Worm (Caenorhabditis elegans) whole organism, young adult: Measurements from ENCODE around the gene tbx-8.

ENCODE experiments used
- B0261.1 ChIP-seq: sonication (generic microtip); optimal IDR thresholded peaks from 2 replicates; lab custom pipeline; 2016; ENCODE audit warnings: mild to moderate bottlenecking, missing genetic modification characterization, moderate library complexity, missing compliant biosample characterization
- D2030.7 ChIP-seq: fragments of 200-800 bp; sonication (Bioruptor generic); IDR thresholded peaks from 2 replicates; pipeline ENCODE4 v1.3.6; 2022; ENCODE audit warnings: missing genetic modification reagents, missing genetic modification characterization, missing compliant biosample characterization
- F57A8.1 ChIP-seq: fragments of 200-800 bp; sonication (Bioruptor generic); optimal IDR thresholded peaks from 2 replicates; lab custom pipeline; 2018; ENCODE audit warnings: mild to moderate bottlenecking, missing genetic modification characterization, moderate library complexity, missing compliant biosample characterization
- K11D2.4 ChIP-seq: fragments of 200-800 bp; sonication (Bioruptor generic); IDR thresholded peaks from 2 replicates; pipeline ENCODE4 v1.3.6; 2022; ENCODE audit warnings: missing genetic modification reagents, missing genetic modification characterization, missing compliant biosample characterization
- Y53G8AR.9 ChIP-seq: fragments of 200-800 bp; sonication (Bioruptor generic); conservative IDR thresholded peaks from 2 replicates; pipeline ENCODE4 v1.3.6; 2022; ENCODE audit warnings: missing genetic modification reagents, missing genetic modification characterization, missing compliant biosample characterization
- ZK185.1 ChIP-seq: sonication (generic microtip); optimal IDR thresholded peaks from 2 replicates; lab custom pipeline; 2016; ENCODE audit warnings: mild to moderate bottlenecking, missing genetic modification characterization, missing compliant biosample characterization; ENCODE audit not compliant: poor library complexity, severe bottlenecking
- ceh-27 ChIP-seq: fragments of 200-800 bp; sonication (Bioruptor generic); optimal IDR thresholded peaks from 2 replicates; lab custom pipeline; 2018; ENCODE audit warnings: mild to moderate bottlenecking, missing genetic modification characterization, moderate library complexity, missing compliant biosample characterization
- ekl-4 ChIP-seq: fragments of 200-800 bp; sonication (Bioruptor generic); IDR thresholded peaks from 2 replicates; pipeline ENCODE4 v1.3.6; 2022; ENCODE audit warnings: missing genetic modification reagents, missing genetic modification characterization, missing compliant biosample characterization
- hmg-1.2 ChIP-seq: fragments of 200-800 bp; sonication (Bioruptor generic); IDR thresholded peaks from 2 replicates; pipeline ENCODE4 v1.3.6; 2022; ENCODE audit warnings: missing genetic modification reagents, missing genetic modification characterization, missing compliant biosample characterization
- let-526 ChIP-seq: fragments of 200-800 bp; sonication (Bioruptor generic); IDR thresholded peaks from 2 replicates; pipeline ENCODE4 v1.3.6; 2022; ENCODE audit warnings: missing genetic modification reagents, missing genetic modification characterization, missing compliant biosample characterization
- pha-4 ChIP-seq: fragments of 150-350 bp; sonication (generic microtip); optimal IDR thresholded peaks from 2 replicates; lab custom pipeline; 2014; ENCODE audit warnings: missing biosample characterization, missing genetic modification reagents, missing genetic modification characterization
- unc-130 ChIP-seq: sonication (generic microtip); optimal IDR thresholded peaks from 2 replicates; lab custom pipeline; 2016; ENCODE audit warnings: missing genetic modification reagents, missing genetic modification characterization, missing compliant biosample characterization

DNA sequence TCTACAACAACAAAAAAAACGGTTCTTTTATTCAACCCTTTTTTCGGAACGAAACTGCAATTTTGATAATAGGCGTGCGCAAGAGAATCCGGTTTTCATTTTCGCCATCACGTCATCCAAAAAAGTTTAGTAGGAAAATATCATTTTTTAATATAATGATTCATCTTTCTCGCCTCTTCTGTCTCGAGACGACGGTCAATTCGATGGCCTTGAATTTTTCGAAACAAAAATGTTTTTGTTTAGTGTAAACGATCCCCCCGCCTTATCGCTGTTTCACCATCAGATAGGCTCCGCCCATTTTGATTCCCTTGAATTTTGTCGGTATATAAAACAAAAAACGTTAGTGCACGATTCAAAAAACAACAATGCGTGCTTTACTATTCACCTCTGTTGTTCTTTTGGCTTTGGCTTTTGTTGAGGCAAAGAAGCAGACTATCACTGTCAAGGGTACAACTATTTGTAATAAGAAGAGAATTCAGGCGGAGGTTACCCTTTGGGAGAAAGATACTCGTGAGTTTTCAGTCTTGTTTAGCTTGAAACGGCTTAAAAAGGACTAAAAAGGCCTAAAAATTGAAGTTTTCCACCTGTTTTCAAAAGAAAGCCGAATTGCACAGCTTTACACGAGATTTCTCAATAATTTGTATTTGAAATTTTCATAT lies 9.5 kb upstream of the tbx-8 start, which contains the start of gene ttr-15:
- TF ChIP-seq let-526 (GFP tag; lab: Robert Waterston, UW) (no peak), ZK185.1 (tag; lab: Kevin White, UChicago) (no peak), unc-130 (GFP tag; lab: Kevin White, UChicago) (no peak), ekl-4 (no peak), D2030.7 (no peak), hmg-1.2 (GFP tag; lab: Robert Waterston, UW) (no peak), F57A8.1 (GFP tag; lab: Kevin White, UChicago) (no peak), K11D2.4 (GFP tag; lab: Robert Waterston, UW) (no peak), Y53G8AR.9 (GFP tag; lab: Robert Waterston, UW) (no peak), B0261.1 (tag; lab: Kevin White, UChicago) (no peak), pha-4 (tag; lab: Kevin White, UChicago) (no peak), ceh-27 (GFP tag; lab: Kevin White, UChicago) (no peak)
